Fruit fly (Drosophila melanogaster) whole organism, embryonic: Measurements from ENCODE around the gene CG43094.

ENCODE experiments used
- CG31388 ChIP-seq: fragments of 200-800 bp; sonication (Bioruptor generic); optimal IDR thresholded peaks from 2 replicates; lab custom pipeline; 2016; ENCODE audit warnings: missing biosample characterization, missing genetic modification characterization
- CG4820 ChIP-seq: fragments of 200-800 bp; sonication (Bioruptor generic); optimal IDR thresholded peaks from 3 replicates; lab custom pipeline; 2016; ENCODE audit warnings: missing biosample characterization, missing genetic modification characterization
- Deaf1 ChIP-seq: fragments of 200-800 bp; optimal IDR thresholded peaks from 3 replicates; lab custom pipeline; 2019; ENCODE audit warnings: missing biosample characterization, mild to moderate bottlenecking, missing genetic modification characterization, moderate library complexity
- fd102C ChIP-seq: fragments of 200-800 bp; sonication (Bioruptor generic); optimal IDR thresholded peaks from 2 replicates; lab custom pipeline; 2018; ENCODE audit warnings: missing biosample characterization, mild to moderate bottlenecking, missing genetic modification characterization, moderate library complexity

DNA sequence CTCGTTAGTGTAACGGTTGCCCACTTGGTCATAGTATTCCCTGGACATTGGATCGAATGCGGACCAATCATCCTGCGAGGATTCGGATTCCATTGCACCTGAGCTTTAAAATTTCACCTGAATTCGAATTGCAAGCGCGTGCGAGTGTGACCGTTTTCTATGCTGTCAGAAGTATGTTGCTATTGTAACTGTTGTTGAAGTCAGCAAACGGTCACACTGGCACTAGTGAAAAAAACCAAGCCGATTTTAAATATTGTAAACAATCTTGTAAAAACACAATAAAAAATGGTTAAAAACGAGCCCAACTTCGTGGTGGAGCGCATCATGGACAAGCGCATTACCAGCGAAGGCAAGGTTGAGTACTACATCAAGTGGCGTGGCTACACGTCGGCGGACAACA is 25.4 kb downstream of the CG43094 start, which contains the start of the genes vret and HP1c:
- TF ChIP-seq CG31388 (GFP tag; lab: Kevin White, UChicago) (no peak), fd102C (GFP tag; lab: Kevin White, UChicago) (no peak), Deaf1 (tag; lab: Kevin White, UChicago) (no peak), CG4820 (GFP tag; lab: Kevin White, UChicago) (no peak)
